Fruit fly (Drosophila melanogaster): ENCODE results near the gene cype.

The cype gene

DNA sequence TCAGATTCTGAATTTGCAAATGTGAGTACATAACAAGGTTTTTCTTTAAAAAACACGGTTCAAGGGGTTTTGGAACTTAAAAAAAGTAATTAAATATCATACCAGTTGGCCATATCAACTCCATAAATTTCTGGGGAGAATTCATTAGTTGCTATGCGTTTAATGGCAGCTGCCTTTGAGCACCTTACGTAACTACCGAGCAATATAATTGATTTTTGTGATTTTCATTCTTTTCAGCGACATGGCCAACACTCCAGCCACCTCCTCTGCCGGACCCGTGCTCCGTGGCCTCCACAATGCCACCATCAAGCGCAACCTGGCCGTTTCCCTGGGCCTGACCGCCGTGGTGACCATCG lies 217 bp downstream of the cype start:
- TF ChIP-seq Lpt (GFP tag; optimal IDR thresholded peaks at IDR 0.05) = no peak
- no peak for TF ChIP-seq eg (GFP tag; IDR thresholded peaks at IDR 0.05)
- no peak for TF ChIP-seq pdm3 (GFP tag; optimal IDR thresholded peaks at IDR 0.05)
- TF ChIP-seq Eip93F (GFP tag; optimal IDR thresholded peaks at IDR 0.05) = no peak
- TF ChIP-seq vri (GFP tag; optimal IDR thresholded peaks at IDR 0.05) = peak; percentile 55
- no peak for TF ChIP-seq fkh (GFP tag; optimal IDR thresholded peaks at IDR 0.05)
- no peak for TF ChIP-seq lz (GFP tag; optimal IDR thresholded peaks at IDR 0.05)

DNA sequence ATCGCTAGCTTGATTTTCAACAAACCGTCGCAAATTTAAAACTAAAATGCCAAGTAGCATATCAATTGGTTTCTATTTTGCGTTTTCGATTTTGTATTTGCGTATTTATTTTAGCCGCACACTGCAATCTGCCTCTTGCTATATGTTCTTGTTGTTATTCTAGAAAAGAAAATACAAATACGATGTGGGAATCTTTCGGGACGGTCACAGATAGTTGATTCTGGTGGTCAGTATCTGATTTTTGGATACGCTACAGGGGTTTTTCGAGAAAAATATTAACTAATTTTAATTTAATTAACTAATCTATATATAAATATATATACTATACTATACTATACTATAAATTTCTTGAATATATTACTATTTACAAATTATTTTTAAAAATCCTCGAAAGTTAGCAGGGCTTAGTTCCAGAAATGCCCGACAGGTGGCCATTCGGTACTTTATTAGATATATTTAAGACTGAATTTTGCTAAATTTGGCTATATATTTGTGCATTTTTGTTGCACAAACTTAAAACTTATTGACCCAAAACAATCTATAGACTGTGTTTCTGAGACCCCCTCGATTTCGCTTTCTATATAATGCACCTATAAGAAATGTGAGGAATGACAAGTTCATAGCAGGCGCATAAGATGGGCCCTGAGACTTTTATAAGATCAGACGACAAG lies 1.9 kb downstream of the cype start, which contains the start of gene CG14022:
Gene CG14022, minus strand, starts transcription at position 51 of the 671 bp plus-strand sequence.
- TF ChIP-seq Smox (GFP tag; optimal IDR thresholded peaks at IDR 0.05) (no peak), CG8632 (GFP tag; optimal IDR thresholded peaks at IDR 0.05) (no peak), CG6276 (GFP tag; optimal IDR thresholded peaks at IDR 0.05) (no peak), OdsH (GFP tag; optimal IDR thresholded peaks at IDR 0.05) (no peak), lz (GFP tag; optimal IDR thresholded peaks at IDR 0.05) (no peak), eg (GFP tag; IDR thresholded peaks at IDR 0.05) (no peak), Ets96B (tag; optimal IDR thresholded peaks at IDR 0.05) (no peak), CG9139 (GFP tag; optimal IDR thresholded peaks at IDR 0.05) (no peak), CG3919 (GFP tag; optimal IDR thresholded peaks at IDR 0.05) (no peak), net (GFP tag; optimal IDR thresholded peaks at IDR 0.05) (no peak), acj6 (GFP tag; optimal IDR thresholded peaks at IDR 0.05) (no peak), Hr38 (GFP tag; optimal IDR thresholded peaks at IDR 0.05) (no peak), svp (GFP tag) (no peak), fkh (GFP tag; optimal IDR thresholded peaks at IDR 0.05) (no peak), CG11762 (GFP tag; optimal IDR thresholded peaks at IDR 0.05; ENCODE audit: insufficient read depth) (no peak)

DNA sequence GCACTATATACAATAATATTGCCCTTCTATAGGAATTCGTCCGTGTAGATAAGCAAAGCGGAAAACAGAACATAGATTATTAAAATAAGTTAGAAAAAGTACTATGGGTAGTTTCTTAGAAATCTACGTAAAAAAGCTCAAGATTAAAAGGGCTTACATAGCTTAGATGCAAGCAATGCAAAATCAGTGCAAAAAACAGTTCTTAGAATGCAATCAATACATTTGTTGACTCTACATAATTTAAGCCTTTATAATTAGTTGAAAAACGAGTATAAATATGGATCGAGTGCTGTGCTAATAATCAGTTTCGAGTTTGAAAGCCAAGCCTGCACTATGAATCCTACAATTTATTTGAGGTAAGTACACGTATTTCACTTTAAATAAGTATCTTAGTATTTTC lies 2.5 kb downstream of the cype start, which contains the start of gene TotM:
Gene TotM, plus strand, starts transcription at position 301 of the 400 bp plus-strand sequence.
- TF ChIP-seq salr (GFP tag; optimal IDR thresholded peaks at IDR 0.05) (no peak), ss (GFP tag; optimal IDR thresholded peaks at IDR 0.05) (no peak), Eip78C (GFP tag) (no peak), svp (GFP tag) (no peak), CG15336 (GFP tag; IDR thresholded peaks at IDR 0.05) (no peak), CG11294 (GFP tag; IDR thresholded peaks at IDR 0.05) (no peak), topi (GFP tag; optimal IDR thresholded peaks at IDR 0.05) (no peak), CG3032 (tag; optimal IDR thresholded peaks at IDR 0.05) (no peak), fkh (GFP tag; optimal IDR thresholded peaks at IDR 0.05) (no peak)

- TF ChIP-seq svp (GFP tag) = peak; percentile 42
- no peak for TF ChIP-seq Ets96B (tag; optimal IDR thresholded peaks at IDR 0.05)
- peak; percentile 25 for TF ChIP-seq Eip78C (GFP tag)
Observed at dm6 chr2L:5332574-5332973, 5.5 kb downstream of the cype start.

dm6 chr2L:5337159-5337558 lies 10.1 kb downstream of the cype start:
- TF ChIP-seq dsx (GFP tag; optimal IDR thresholded peaks at IDR 0.05; ENCODE audit: poor library complexity, severe bottlenecking) = no peak
- TF ChIP-seq CG10631 (GFP tag; optimal IDR thresholded peaks at IDR 0.05) = no peak
- no peak for TF ChIP-seq Hr39 (GFP tag; optimal IDR thresholded peaks at IDR 0.05)
- TF ChIP-seq esn (GFP tag; optimal IDR thresholded peaks at IDR 0.05) = no peak
- no peak for TF ChIP-seq Ets21C (GFP tag; optimal IDR thresholded peaks at IDR 0.05)
- no peak for TF ChIP-seq cyc (GFP tag; optimal IDR thresholded peaks at IDR 0.05)
- no peak for TF ChIP-seq CG15336 (GFP tag; IDR thresholded peaks at IDR 0.05)
- TF ChIP-seq fd85E (GFP tag; optimal IDR thresholded peaks at IDR 0.05) = no peak
- TF ChIP-seq CG6792 (GFP tag; optimal IDR thresholded peaks at IDR 0.05) = no peak
- no peak for TF ChIP-seq CG3919 (GFP tag; optimal IDR thresholded peaks at IDR 0.05)
- TF ChIP-seq CG8632 (GFP tag; optimal IDR thresholded peaks at IDR 0.05) = no peak
- TF ChIP-seq spab (GFP tag; optimal IDR thresholded peaks at IDR 0.05) = no peak
- no peak for TF ChIP-seq Sox102F (GFP tag; optimal IDR thresholded peaks at IDR 0.05)
- no peak for TF ChIP-seq fd59A (GFP tag; optimal IDR thresholded peaks at IDR 0.05)
- TF ChIP-seq lz (GFP tag; optimal IDR thresholded peaks at IDR 0.05) = no peak
- TF ChIP-seq eg (GFP tag; IDR thresholded peaks at IDR 0.05) = no peak
- no peak for TF ChIP-seq CG8319 (GFP tag; optimal IDR thresholded peaks at IDR 0.05)
- TF ChIP-seq svp (GFP tag) = no peak
- no peak for TF ChIP-seq Blimp-1 (GFP tag; optimal IDR thresholded peaks at IDR 0.05)
